Fruit fly (Drosophila melanogaster): ENCODE data around the gene EMC5.

- TF ChIP-seq psq (GFP tag; optimal IDR thresholded peaks at IDR 0.05), result no peak
- TF ChIP-seq dsf (GFP tag; optimal IDR thresholded peaks at IDR 0.05; ENCODE audit: borderline replicate concordance), result no peak
- TF ChIP-seq Abd-B (GFP tag; optimal IDR thresholded peaks at IDR 0.05), result no peak
- no peak for TF ChIP-seq br (GFP tag; optimal IDR thresholded peaks at IDR 0.05)
Observed at dm6 chr2L:19036105-19036714, 48.7 kb downstream of the EMC5 start.

Data from whole organism, wandering third instar larva.